Fruit fly (Drosophila melanogaster) whole organism, wandering third instar larva: Measurements from ENCODE around the gene Strump.

Experiments used
- Dfd ChIP-seq: fragments of >200 bp; optimal IDR thresholded peaks from 2 replicates; lab custom pipeline; 2017; ENCODE audit warnings: missing biosample characterization, missing genetic modification characterization
- Jra ChIP-seq: sonication (Bioruptor generic); optimal IDR thresholded peaks from 2 replicates; lab custom pipeline; 2016; ENCODE audit warnings: missing biosample characterization, missing genetic modification characterization
- br ChIP-seq: fragments of 200-800 bp; sonication (Bioruptor generic); optimal IDR thresholded peaks from 2 replicates; lab custom pipeline; 2016; ENCODE audit warnings: missing biosample characterization, missing genetic modification characterization
- psq ChIP-seq: fragments of 200-800 bp; sonication (Bioruptor generic); optimal IDR thresholded peaks from 3 replicates; lab custom pipeline; 2017; ENCODE audit warnings: missing biosample characterization, mild to moderate bottlenecking, missing genetic modification characterization, moderate library complexity
- tai ChIP-seq: sonication (Bioruptor generic); optimal IDR thresholded peaks from 2 replicates; lab custom pipeline; 2016; ENCODE audit warnings: missing biosample characterization, missing genetic modification characterization
- usp ChIP-seq: fragments of >200 bp; optimal IDR thresholded peaks from 2 replicates; lab custom pipeline; 2017; ENCODE audit warnings: missing biosample characterization, missing genetic modification characterization

- TF ChIP-seq Dfd (GFP tag; lab: Kevin White, UChicago) = no peak
- TF ChIP-seq Jra (GFP tag; lab: Kevin White, UChicago) = no peak
- peak; percentile 29 for TF ChIP-seq br (GFP tag; lab: Kevin White, UChicago)
- no peak for TF ChIP-seq usp
- no peak for TF ChIP-seq psq (GFP tag; lab: Kevin White, UChicago)
- TF ChIP-seq tai (GFP tag; lab: Kevin White, UChicago) = no peak
Observed at dm6 chr3L:16166217-16166997, 44.6 kb downstream of the Strump start.
